Worm (Caenorhabditis elegans) whole organism, young adult: Measurements from ENCODE around the gene lgc-39.

Experiments
- F23B12.7 ChIP-seq: sonication (generic microtip); optimal IDR thresholded peaks from 2 replicates; lab custom pipeline; 2017; ENCODE audit warnings: missing genetic modification characterization, mild to moderate bottlenecking, missing compliant biosample characterization, antibody characterized with exemption, moderate library complexity; ENCODE audit not compliant: insufficient read depth
- F33H1.4 ChIP-seq: fragments of 200-800 bp; sonication (Bioruptor generic); IDR thresholded peaks from 2 replicates; pipeline ENCODE4 v1.3.6; 2022; ENCODE audit warnings: missing genetic modification reagents, missing genetic modification characterization, missing compliant biosample characterization
- F37B4.10 ChIP-seq: fragments of 200-800 bp; sonication (Bioruptor generic); IDR thresholded peaks from 2 replicates; pipeline ENCODE4 v1.3.6; 2022; ENCODE audit warnings: missing genetic modification characterization, missing compliant biosample characterization
- F39B2.1 ChIP-seq: fragments of 200-800 bp; sonication (Bioruptor generic); IDR thresholded peaks from 2 replicates; pipeline ENCODE4 v1.3.6; 2022; ENCODE audit warnings: missing genetic modification reagents, missing genetic modification characterization, missing compliant biosample characterization
- F57C9.4 ChIP-seq: sonication (generic microtip); optimal IDR thresholded peaks from 2 replicates; lab custom pipeline; 2017; ENCODE audit warnings: mild to moderate bottlenecking, missing genetic modification characterization, missing compliant biosample characterization
- K11D2.4 ChIP-seq: fragments of 200-800 bp; sonication (Bioruptor generic); IDR thresholded peaks from 2 replicates; pipeline ENCODE4 v1.3.6; 2022; ENCODE audit warnings: missing genetic modification reagents, missing genetic modification characterization, missing compliant biosample characterization
- Y56A3A.18 ChIP-seq: fragments of 200-800 bp; sonication (Bioruptor generic); IDR thresholded peaks from 2 replicates; pipeline ENCODE4 v1.3.6; 2022; ENCODE audit warnings: missing genetic modification reagents, missing genetic modification characterization, missing compliant biosample characterization
- Y79H2A.3 ChIP-seq: fragments of 200-800 bp; sonication (Bioruptor generic); conservative IDR thresholded peaks from 2 replicates; pipeline ENCODE4 v1.3.6; 2022; ENCODE audit warnings: missing genetic modification reagents, missing genetic modification characterization, missing compliant biosample characterization
- akir-1 ChIP-seq: fragments of 200-800 bp; sonication (Bioruptor generic); optimal IDR thresholded peaks from 2 replicates; lab custom pipeline; 2018; ENCODE audit warnings: mild to moderate bottlenecking, missing genetic modification characterization, moderate library complexity, missing compliant biosample characterization
- ama-1 ChIP-seq, 3 experiments: fragments of 150-350 bp in 1 of 3; sonication (generic microtip) in 2 of 3; optimal IDR thresholded peaks; 2 replicates each; lab custom pipeline; 2014 to 2018; ENCODE audit warnings: missing biosample characterization in 2 of 3, missing genetic modification characterization in 2 of 3, missing genetic modification reagents in 2 of 3
- aptf-3 ChIP-seq: fragments of 200-800 bp; sonication (Bioruptor generic); IDR thresholded peaks from 2 replicates; pipeline ENCODE4 v1.3.6; 2022; ENCODE audit warnings: missing genetic modification characterization, missing compliant biosample characterization
- athp-1 ChIP-seq: sonication (generic microtip); optimal IDR thresholded peaks from 2 replicates; lab custom pipeline; 2017; ENCODE audit warnings: mild to moderate bottlenecking, missing genetic modification characterization, missing compliant biosample characterization
- attf-5 ChIP-seq: fragments of 200-800 bp; sonication (Bioruptor generic); optimal IDR thresholded peaks from 2 replicates; lab custom pipeline; 2018; ENCODE audit warnings: mild to moderate bottlenecking, missing genetic modification characterization, missing compliant biosample characterization
- attf-6 ChIP-seq: fragments of 200-800 bp; sonication (Bioruptor generic); IDR thresholded peaks from 2 replicates; pipeline ENCODE4 v1.3.6; 2022; ENCODE audit warnings: missing genetic modification reagents, missing genetic modification characterization, missing compliant biosample characterization
- bed-1 ChIP-seq: fragments of 200-800 bp; sonication (Bioruptor generic); IDR thresholded peaks from 2 replicates; pipeline ENCODE4 v1.3.6; 2022; ENCODE audit warnings: missing genetic modification reagents, missing genetic modification characterization, missing compliant biosample characterization
- bed-2 ChIP-seq: fragments of 200-800 bp; sonication (Bioruptor generic); IDR thresholded peaks from 2 replicates; pipeline ENCODE4 v1.3.6; 2022; ENCODE audit warnings: missing genetic modification reagents, missing genetic modification characterization, missing compliant biosample characterization
- ccch-3 ChIP-seq: fragments of 200-800 bp; sonication (Bioruptor generic); optimal IDR thresholded peaks from 2 replicates; lab custom pipeline; 2018; ENCODE audit warnings: mild to moderate bottlenecking, missing genetic modification characterization, missing compliant biosample characterization
- cebp-1 ChIP-seq, 2 experiments: fragments of 200-800 bp in 1 of 2; sonication (Bioruptor generic) in 1 of 2; sonication (generic microtip) in 1 of 2; IDR thresholded peaks in 1 of 2; optimal IDR thresholded peaks in 1 of 2; 2 replicates each; pipeline versions ENCODE4 v1.3.6 to Lab custom; 2017 to 2022; ENCODE audit warnings: missing compliant biosample characterization in 2 of 2, missing genetic modification characterization in 2 of 2, mild to moderate bottlenecking in 1 of 2, missing genetic modification reagents in 1 of 2, moderate library complexity in 1 of 2
- ceh-40 ChIP-seq: fragments of 200-800 bp; sonication (Bioruptor generic); IDR thresholded peaks from 2 replicates; pipeline ENCODE4 v1.3.6; 2022; ENCODE audit warnings: missing genetic modification characterization, missing compliant biosample characterization
- chd-7 ChIP-seq: sonication (generic microtip); optimal IDR thresholded peaks from 2 replicates; lab custom pipeline; 2016; ENCODE audit warnings: mild to moderate bottlenecking, missing genetic modification characterization, moderate library complexity, missing compliant biosample characterization
- dox-1 ChIP-seq: fragments of 200-800 bp; sonication (Bioruptor generic); IDR thresholded peaks from 2 replicates; pipeline ENCODE4 v1.3.6; 2022; ENCODE audit warnings: missing genetic modification reagents, missing genetic modification characterization, missing compliant biosample characterization
- dpl-1 ChIP-seq: fragments of 150-350 bp; optimal IDR thresholded peaks from 2 replicates; lab custom pipeline; 2014; ENCODE audit warnings: missing biosample characterization, missing genetic modification reagents, missing genetic modification characterization
- lag-1 ChIP-seq: fragments of 200-800 bp; sonication (Bioruptor generic); IDR thresholded peaks from 2 replicates; pipeline ENCODE4 v1.3.6; 2022; ENCODE audit warnings: missing genetic modification reagents, missing genetic modification characterization, missing compliant biosample characterization
- let-526 ChIP-seq: fragments of 200-800 bp; sonication (Bioruptor generic); IDR thresholded peaks from 2 replicates; pipeline ENCODE4 v1.3.6; 2022; ENCODE audit warnings: missing genetic modification reagents, missing genetic modification characterization, missing compliant biosample characterization
- lin-26 ChIP-seq: fragments of 200-800 bp; sonication (Bioruptor generic); IDR thresholded peaks from 2 replicates; pipeline ENCODE4 v1.3.6; 2022; ENCODE audit warnings: missing genetic modification reagents, missing genetic modification characterization, missing compliant biosample characterization
- madf-3 ChIP-seq: fragments of 200-800 bp; sonication (Bioruptor generic); IDR thresholded peaks from 2 replicates; pipeline ENCODE4 v1.3.6; 2022; ENCODE audit warnings: missing genetic modification reagents, missing genetic modification characterization, missing compliant biosample characterization
- madf-8 ChIP-seq: fragments of 200-800 bp; sonication (Bioruptor generic); conservative IDR thresholded peaks from 2 replicates; pipeline ENCODE4 v1.3.6; 2022; ENCODE audit warnings: missing genetic modification reagents, missing genetic modification characterization, missing compliant biosample characterization
- mel-28 ChIP-seq: sonication (generic microtip); optimal IDR thresholded peaks from 2 replicates; lab custom pipeline; 2016; ENCODE audit warnings: borderline replicate concordance, mild to moderate bottlenecking, missing genetic modification characterization, missing compliant biosample characterization
- mes-4 ChIP-seq: sonication (generic microtip); optimal IDR thresholded peaks from 2 replicates; lab custom pipeline; 2016; ENCODE audit warnings: missing genotype, missing genetic modification characterization, missing compliant biosample characterization
- nfya-2 ChIP-seq: fragments of 200-800 bp; sonication (Bioruptor generic); IDR thresholded peaks from 2 replicates; pipeline ENCODE4 v1.3.6; 2022; ENCODE audit warnings: missing genetic modification reagents, missing genetic modification characterization, missing compliant biosample characterization
- nhr-120 ChIP-seq: fragments of 200-800 bp; sonication (Bioruptor generic); IDR thresholded peaks from 2 replicates; pipeline ENCODE4 v1.3.6; 2022; ENCODE audit warnings: missing genetic modification characterization, missing compliant biosample characterization
- nhr-179 ChIP-seq: sonication (generic microtip); optimal IDR thresholded peaks from 2 replicates; lab custom pipeline; 2016; ENCODE audit warnings: mild to moderate bottlenecking, missing genetic modification characterization, missing compliant biosample characterization
- nhr-27 ChIP-seq: fragments of 200-800 bp; sonication (Bioruptor generic); optimal IDR thresholded peaks from 2 replicates; lab custom pipeline; 2018; ENCODE audit warnings: mild to moderate bottlenecking, missing genetic modification characterization, moderate library complexity, missing compliant biosample characterization
- rec-8 ChIP-seq, 2 experiments: sonication (generic microtip); optimal IDR thresholded peaks; 2 replicates each; lab custom pipeline; 2016; ENCODE audit warnings: mild to moderate bottlenecking in 2 of 2, missing genetic modification characterization in 2 of 2, missing genetic modification reagents in 2 of 2, missing genotype in 2 of 2, missing biosample characterization in 1 of 2, missing compliant biosample characterization in 1 of 2, moderate library complexity in 1 of 2
- rpc-1 ChIP-seq, 2 experiments: fragments of 150-350 bp in 1 of 2; sonication (generic microtip) in 1 of 2; optimal IDR thresholded peaks; 2 replicates each; lab custom pipeline; 2014 to 2018; ENCODE audit warnings: missing biosample characterization in 1 of 2, missing genetic modification characterization in 1 of 2, missing genetic modification reagents in 1 of 2, missing genotype in 1 of 2
- snpc-1.3 ChIP-seq: sonication (generic microtip); optimal IDR thresholded peaks from 2 replicates; lab custom pipeline; 2017; ENCODE audit warnings: missing genetic modification characterization, mild to moderate bottlenecking, missing compliant biosample characterization, antibody characterized with exemption, moderate library complexity, missing genotype, missing genetic modification reagents; ENCODE audit not compliant: insufficient read depth
- snpc-3.4 ChIP-seq: sonication (generic microtip); optimal IDR thresholded peaks from 2 replicates; lab custom pipeline; 2017; ENCODE audit warnings: missing genetic modification characterization, mild to moderate bottlenecking, missing compliant biosample characterization, antibody characterized with exemption, moderate library complexity, missing genotype, missing genetic modification reagents
- snpc-4 ChIP-seq, 5 experiments: fragments of 150-350 bp in 1 of 5; sonication (generic microtip) in 4 of 5; optimal IDR thresholded peaks; 2 replicates each; lab custom pipeline; 2014 to 2018; ENCODE audit warnings: missing genetic modification characterization in 5 of 5, missing biosample characterization in 3 of 5, antibody characterized with exemption in 2 of 5, mild to moderate bottlenecking in 2 of 5, missing compliant biosample characterization in 2 of 5, missing genotype in 2 of 5, moderate library complexity in 2 of 5, missing genetic modification reagents in 1 of 5
- unc-62 ChIP-seq: fragments of 150-350 bp; optimal IDR thresholded peaks from 2 replicates; lab custom pipeline; 2014; ENCODE audit warnings: missing biosample characterization, missing genetic modification reagents, missing genetic modification characterization
- zfh-2 ChIP-seq: fragments of 200-800 bp; sonication (Bioruptor generic); conservative IDR thresholded peaks from 2 replicates; pipeline ENCODE4 v1.3.6; 2022; ENCODE audit warnings: missing genetic modification reagents, missing genetic modification characterization, missing compliant biosample characterization
- zim-3 ChIP-seq: sonication (generic microtip); optimal IDR thresholded peaks from 2 replicates; lab custom pipeline; 2017; ENCODE audit warnings: mild to moderate bottlenecking, missing genetic modification characterization, moderate library complexity, missing compliant biosample characterization
- ztf-25 ChIP-seq: fragments of 200-800 bp; sonication (Bioruptor generic); IDR thresholded peaks from 2 replicates; pipeline ENCODE4 v1.3.6; 2022; ENCODE audit warnings: missing genetic modification reagents, missing genetic modification characterization, missing compliant biosample characterization
- ztf-6 ChIP-seq: fragments of 200-800 bp; sonication (Bioruptor generic); IDR thresholded peaks from 2 replicates; pipeline ENCODE4 v1.3.6; 2022; ENCODE audit warnings: missing genetic modification reagents, missing genetic modification characterization, missing compliant biosample characterization

The lgc-39 gene

DNA sequence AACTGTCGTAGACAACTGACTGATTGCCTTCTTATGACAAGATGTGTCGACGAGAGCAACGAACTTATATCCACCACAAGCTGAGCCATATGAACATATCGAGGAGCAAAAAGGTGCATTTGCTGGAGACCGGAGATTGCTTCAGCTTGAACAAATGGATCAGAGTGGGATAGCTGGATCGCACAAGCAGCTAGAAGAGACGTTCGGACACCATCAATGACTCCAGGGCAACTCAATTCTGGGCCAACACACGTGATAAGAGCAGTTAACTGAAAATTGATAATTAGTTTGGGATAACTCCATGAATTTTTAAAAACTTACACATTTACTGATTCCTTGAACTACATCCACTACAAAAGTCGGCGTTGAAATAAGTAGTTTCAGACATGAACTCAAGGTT, 33.7 kb downstream of the lgc-39 start:
- no peak for TF ChIP-seq F23B12.7

DNA sequence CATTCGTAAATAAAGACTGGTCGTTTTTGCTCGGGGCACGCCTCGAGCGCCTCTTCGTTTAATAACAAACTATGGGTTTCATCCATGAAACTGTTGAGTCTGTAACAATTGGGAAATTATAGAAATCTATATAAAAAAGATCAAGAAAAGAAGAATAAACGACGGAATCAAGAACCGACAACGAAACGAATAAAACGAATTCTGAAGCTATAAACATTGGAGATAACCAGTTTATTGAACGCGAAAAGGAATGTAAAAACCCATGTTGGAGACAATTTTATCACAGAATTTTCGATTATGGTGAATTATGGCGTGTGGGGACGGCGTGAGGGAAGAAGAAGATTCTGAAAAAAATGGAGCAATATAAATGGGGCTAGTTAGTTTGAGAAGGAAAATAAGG, 39.5 kb downstream of the lgc-39 start, which contains the start of gene soap-1:
Gene soap-1, minus strand, starts transcription at position 101 of the 400 bp plus-strand sequence.
- TF ChIP-seq mes-4 (tag; lab: Kevin White, UChicago) (no peak), dpl-1 (GFP tag; lab: Kevin White, UChicago) (no peak), mel-28 (tag; lab: Kevin White, UChicago) (no peak), unc-62 (no peak), rec-8 (tag; optimal IDR thresholded peaks at IDR 0.05; lab: Kevin White, UChicago) (no peak), F33H1.4 (GFP tag; lab: Robert Waterston, UW) (no peak), nfya-2 (GFP tag; lab: Robert Waterston, UW) (no peak), cebp-1 (GFP tag; IDR thresholded peaks at IDR 0.05; lab: Robert Waterston, UW) (no peak), cebp-1 (tag; optimal IDR thresholded peaks at IDR 0.05; lab: Kevin White, UChicago) (no peak), ceh-40 (no peak), let-526 (GFP tag; lab: Robert Waterston, UW) (no peak), rpc-1 (optimal IDR thresholded peaks at IDR 0.05; lab: Kevin White, UChicago) (no peak), rpc-1 (tag; optimal IDR thresholded peaks at IDR 0.05; lab: Kevin White, UChicago) (no peak), F39B2.1 (GFP tag; lab: Robert Waterston, UW) (no peak), athp-1 (no peak), akir-1 (GFP tag; lab: Kevin White, UChicago) (no peak), snpc-1.3 (no peak), ccch-3 (GFP tag; lab: Kevin White, UChicago) (no peak), nhr-179 (tag; lab: Kevin White, UChicago) (no peak)

DNA sequence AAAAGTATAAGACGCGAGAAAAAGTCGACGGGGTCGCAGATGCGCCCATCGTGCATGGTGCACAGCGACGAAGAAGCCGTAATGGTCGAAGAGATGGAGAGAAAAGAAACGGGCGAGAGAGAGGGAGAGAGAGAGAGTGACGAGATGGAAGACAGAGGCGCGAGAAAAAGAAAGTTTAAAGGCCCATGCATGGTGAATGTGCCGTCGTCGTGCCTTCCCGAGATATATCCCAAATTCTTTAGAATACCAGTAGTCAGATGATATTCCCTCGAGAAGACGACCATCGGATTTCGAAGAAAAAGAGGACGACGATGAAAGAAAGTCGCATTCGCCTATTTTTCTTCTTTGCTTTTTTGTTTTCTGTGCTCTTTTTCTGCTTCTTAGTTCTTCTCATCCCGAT, 40.7 kb downstream of the lgc-39 start:
- TF ChIP-seq nhr-27 (tag; lab: Kevin White, UChicago) (no peak), F37B4.10 (GFP tag; lab: Robert Waterston, UW) (no peak), aptf-3 (GFP tag; lab: Robert Waterston, UW) (no peak), bed-1 (GFP tag; lab: Robert Waterston, UW) (no peak), mel-28 (tag; lab: Kevin White, UChicago) (no peak), lag-1 (GFP tag; lab: Robert Waterston, UW) (no peak), zfh-2 (peak; percentile 71), nfya-2 (GFP tag; lab: Robert Waterston, UW) (no peak), snpc-3.4 (tag; lab: Kevin White, UChicago) (no peak), ztf-6 (GFP tag; lab: Robert Waterston, UW) (no peak), bed-2 (GFP tag; lab: Robert Waterston, UW) (no peak), ama-1 (optimal IDR thresholded peaks at IDR 0.05; lab: Kevin White, UChicago) (no peak), ama-1 (GFP tag; optimal IDR thresholded peaks at IDR 0.05; lab: Kevin White, UChicago) (no peak), dox-1 (GFP tag; lab: Robert Waterston, UW) (peak; percentile 8; the same call in 1 of the 2 replicates), nhr-120 (GFP tag; lab: Robert Waterston, UW) (no peak), chd-7 (no peak), attf-6 (GFP tag; lab: Robert Waterston, UW) (no peak), ztf-25 (GFP tag; lab: Robert Waterston, UW) (no peak), cebp-1 (GFP tag; IDR thresholded peaks at IDR 0.05; lab: Robert Waterston, UW) (no peak), cebp-1 (tag; optimal IDR thresholded peaks at IDR 0.05; lab: Kevin White, UChicago) (peak; percentile 16), snpc-1.3 (no peak), Y56A3A.18 (no peak), zim-3 (tag; lab: Kevin White, UChicago) (no peak), Y79H2A.3 (GFP tag; lab: Robert Waterston, UW) (no peak), K11D2.4 (GFP tag; lab: Robert Waterston, UW) (no peak), madf-3 (GFP tag; lab: Robert Waterston, UW) (no peak), rec-8 (tag; optimal IDR thresholded peaks at IDR 0.05; lab: Kevin White, UChicago) (no peak), dpl-1 (GFP tag; lab: Kevin White, UChicago) (no peak), F57C9.4 (tag; lab: Kevin White, UChicago) (no peak), lin-26 (no peak), attf-5 (GFP tag; lab: Kevin White, UChicago) (no peak), madf-8 (GFP tag; lab: Robert Waterston, UW) (no peak), snpc-4 (GFP tag; optimal IDR thresholded peaks at IDR 0.05; lab: Kevin White, UChicago) (no peak), snpc-4 (tag; optimal IDR thresholded peaks at IDR 0.05; lab: Kevin White, UChicago) (no peak)
